Fruit fly (Drosophila melanogaster): ENCODE data around the gene CG6793.

Gene CG6793

dm6 chr3L:12083092-12083680, 41.0 kb downstream of the CG6793 start:
- TF ChIP-seq CG7045 (GFP tag; optimal IDR thresholded peaks at IDR 0.05) = no peak
- no peak for TF ChIP-seq cnc (optimal IDR thresholded peaks at IDR 0.05)
- no peak for TF ChIP-seq Mnt (GFP tag; optimal IDR thresholded peaks at IDR 0.05)
- TF ChIP-seq pad (GFP tag; optimal IDR thresholded peaks at IDR 0.05) = no peak
- no peak for TF ChIP-seq Clk (GFP tag; optimal IDR thresholded peaks at IDR 0.05)
- no peak for TF ChIP-seq Crg-1 (GFP tag; optimal IDR thresholded peaks at IDR 0.05)

DNA sequence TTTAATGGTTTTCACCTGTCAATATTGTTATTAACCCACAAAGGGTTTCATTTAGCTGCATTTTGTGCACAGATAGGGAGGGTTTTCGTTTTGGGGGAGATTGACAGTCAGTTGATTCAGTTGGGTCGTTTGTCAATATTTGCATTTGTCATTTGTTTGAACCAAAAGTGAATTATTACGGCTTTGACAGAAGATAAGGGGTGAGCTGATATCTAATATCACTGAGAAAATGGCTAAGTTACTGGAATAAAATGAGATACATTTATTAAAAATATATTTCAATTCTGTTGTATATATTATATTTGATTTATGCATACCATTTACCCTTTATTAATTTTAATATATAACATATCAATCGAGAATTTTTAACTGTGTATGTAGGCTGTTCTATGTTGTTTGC, 41.7 kb downstream of the CG6793 start:
- TF ChIP-seq tj (GFP tag; optimal IDR thresholded peaks at IDR 0.05) (no peak), Crg-1 (GFP tag; optimal IDR thresholded peaks at IDR 0.05) (peak; percentile 52), Clk (GFP tag; optimal IDR thresholded peaks at IDR 0.05) (no peak), CG1620 (GFP tag; optimal IDR thresholded peaks at IDR 0.05) (peak; percentile 5), Hr96 (GFP tag; optimal IDR thresholded peaks at IDR 0.05) (no peak), CG7045 (GFP tag; optimal IDR thresholded peaks at IDR 0.05) (no peak), pad (GFP tag; optimal IDR thresholded peaks at IDR 0.05) (peak; percentile 10), cic (GFP tag; optimal IDR thresholded peaks at IDR 0.05) (peak; percentile 12), CG33017 (tag; optimal IDR thresholded peaks at IDR 0.05) (peak; percentile 24), kay (GFP tag; ENCODE audit: borderline replicate concordance) (no peak), ovo (GFP tag; optimal IDR thresholded peaks at IDR 0.05) (peak; percentile 45), CG7101 (tag; optimal IDR thresholded peaks at IDR 0.05) (peak; percentile 70), CG11617 (GFP tag; optimal IDR thresholded peaks at IDR 0.05) (peak; percentile 38)

DNA sequence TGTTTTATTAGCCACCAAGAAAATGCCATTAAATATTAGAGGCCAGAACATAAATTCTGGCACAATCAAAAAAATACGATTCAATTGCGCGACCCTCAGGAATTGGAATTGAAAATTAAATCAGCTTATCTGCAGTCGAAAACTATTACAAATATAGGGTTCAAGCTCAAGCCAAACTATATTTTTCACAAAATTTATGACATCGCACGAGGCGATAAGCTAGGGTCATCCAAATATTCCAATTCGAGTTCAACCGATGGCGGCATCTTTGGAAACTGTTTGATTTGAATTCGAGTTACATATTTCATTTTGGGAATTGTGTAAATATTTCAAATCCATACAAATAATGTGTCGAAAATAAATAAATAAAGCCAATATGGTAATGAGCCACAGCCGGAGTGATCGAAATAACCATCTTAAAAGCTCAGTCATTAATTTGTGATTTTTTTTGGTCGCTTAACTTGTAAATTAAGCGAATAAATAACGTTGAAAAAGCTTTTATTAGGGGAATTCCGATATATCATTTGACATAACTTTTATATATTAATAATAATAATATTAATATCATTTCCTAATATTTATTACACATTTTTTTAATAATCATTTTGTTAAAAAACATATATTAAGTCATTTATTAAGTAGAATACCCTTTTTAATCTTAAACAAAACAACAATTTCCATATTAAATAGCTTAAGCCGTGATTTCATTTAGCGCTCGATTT, 42.9 kb downstream of the CG6793 start:
- no peak for TF ChIP-seq pad (GFP tag; optimal IDR thresholded peaks at IDR 0.05)

DNA sequence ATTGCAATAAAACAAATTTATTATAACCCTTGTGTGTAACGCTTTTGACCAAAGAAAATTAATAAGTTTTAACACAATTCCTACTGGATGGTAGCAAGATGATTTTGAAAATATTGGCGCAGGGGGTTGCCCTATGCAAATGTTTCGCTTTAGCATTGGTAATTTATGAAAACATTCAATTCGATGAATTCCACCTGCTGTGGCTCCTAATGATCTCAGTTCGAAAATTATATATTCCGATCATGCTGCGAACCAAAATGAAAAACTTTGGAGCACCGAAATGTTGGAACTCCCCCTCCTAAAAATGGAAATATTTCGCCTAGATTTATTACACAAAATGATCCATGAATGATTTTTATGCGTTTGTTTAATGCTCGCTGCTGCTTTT, 43.5 kb downstream of the CG6793 start:
- TF ChIP-seq Crg-1 (GFP tag; optimal IDR thresholded peaks at IDR 0.05) (no peak), cnc (optimal IDR thresholded peaks at IDR 0.05) (no peak), Hr96 (GFP tag; optimal IDR thresholded peaks at IDR 0.05) (no peak), CG7101 (tag; optimal IDR thresholded peaks at IDR 0.05) (no peak), cic (GFP tag; optimal IDR thresholded peaks at IDR 0.05) (no peak), CG14711 (tag; optimal IDR thresholded peaks at IDR 0.05) (no peak), CG5204 (GFP tag; optimal IDR thresholded peaks at IDR 0.05) (no peak), pad (GFP tag; optimal IDR thresholded peaks at IDR 0.05) (no peak), toe (GFP tag; optimal IDR thresholded peaks at IDR 0.05) (no peak), CG12768 (GFP tag; optimal IDR thresholded peaks at IDR 0.05) (no peak), tj (GFP tag; optimal IDR thresholded peaks at IDR 0.05) (no peak), ovo (GFP tag; optimal IDR thresholded peaks at IDR 0.05) (no peak), CG11617 (GFP tag; optimal IDR thresholded peaks at IDR 0.05) (no peak), bab1 (GFP tag; optimal IDR thresholded peaks at IDR 0.05) (no peak), CG33017 (tag; optimal IDR thresholded peaks at IDR 0.05) (no peak), CG1620 (GFP tag; optimal IDR thresholded peaks at IDR 0.05) (no peak), kay (GFP tag; ENCODE audit: borderline replicate concordance) (no peak), Mnt (GFP tag; optimal IDR thresholded peaks at IDR 0.05) (no peak)

DNA sequence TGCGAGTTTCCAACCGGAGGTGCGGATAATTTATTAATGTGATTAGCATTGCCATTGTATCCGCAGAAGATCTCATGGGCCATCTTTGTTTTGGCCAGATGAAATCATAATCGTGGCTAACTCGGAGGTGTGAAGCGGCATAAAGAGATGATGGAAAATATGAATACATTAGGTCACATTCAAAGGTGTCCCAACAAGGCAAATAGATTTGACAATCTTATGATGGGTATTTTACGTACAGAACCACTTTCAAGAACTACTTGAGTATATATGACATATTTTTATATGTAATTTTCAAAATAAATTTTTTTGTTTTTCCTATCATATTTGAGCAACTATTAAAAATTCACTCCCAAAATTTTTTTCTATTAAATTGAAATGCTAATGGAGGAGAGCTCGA, 46.1 kb downstream of the CG6793 start, which contains the start of gene CG17154:
Gene CG17154 (plus strand): TSS at position 301 of the 400 bp plus-strand sequence.
- TF ChIP-seq kay (GFP tag; ENCODE audit: borderline replicate concordance) = peak; percentile 37
- TF ChIP-seq Hr96 (GFP tag; optimal IDR thresholded peaks at IDR 0.05) = no peak

- TF ChIP-seq Crg-1 (GFP tag; optimal IDR thresholded peaks at IDR 0.05) (no peak), pad (GFP tag; optimal IDR thresholded peaks at IDR 0.05) (peak; percentile 55), CG7045 (GFP tag; optimal IDR thresholded peaks at IDR 0.05) (no peak), cic (GFP tag; optimal IDR thresholded peaks at IDR 0.05) (no peak), toe (GFP tag; optimal IDR thresholded peaks at IDR 0.05) (no peak), bab1 (GFP tag; optimal IDR thresholded peaks at IDR 0.05) (no peak), CG1620 (GFP tag; optimal IDR thresholded peaks at IDR 0.05) (no peak)
These were observed 48.2 kb downstream of the CG6793 start for dm6 chr3L:12090184-12090897.
